Worm (Caenorhabditis elegans): ENCODE results near the gene C13F10.1.
A peak's percentile ranks its signal among the peaks of the same experiment; 100 is the strongest.

C13F10.1 gene

DNA sequence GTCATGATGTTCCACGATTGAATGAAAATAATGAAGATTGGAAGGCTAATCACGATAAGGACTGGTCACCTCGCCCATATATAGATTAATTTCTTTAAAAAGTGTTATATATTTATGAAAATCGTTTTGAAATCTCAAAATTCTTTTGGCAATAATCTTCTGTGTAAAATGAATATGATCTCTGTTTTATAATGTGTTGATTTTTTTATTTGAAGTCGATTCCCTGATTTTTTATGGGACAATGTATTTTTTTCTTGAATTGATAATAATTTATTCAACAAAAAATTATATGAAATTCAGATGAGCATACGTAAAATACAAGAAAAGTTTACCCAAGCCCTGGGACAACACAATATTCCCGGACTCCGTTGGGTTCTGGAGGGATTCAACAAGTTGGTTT is 15.6 kb downstream of the C13F10.1 start, which contains the start of gene C05C8.1:
TSS of gene C05C8.1 (plus strand) at position 301 of the 400 bp plus-strand sequence.
- no peak for TF ChIP-seq pax-3 (tag; optimal IDR thresholded peaks at IDR 0.05)
- TF ChIP-seq lin-35 (GFP tag; optimal IDR thresholded peaks at IDR 0.05), result no peak
- TF ChIP-seq mab-9 (GFP tag; IDR thresholded peaks at IDR 0.05), result no peak
- TF ChIP-seq mef-2 (tag; optimal IDR thresholded peaks at IDR 0.05), result no peak
- TF ChIP-seq xbp-1 (tag; optimal IDR thresholded peaks at IDR 0.05), result no peak
- no peak for TF ChIP-seq alr-1 (tag; optimal IDR thresholded peaks at IDR 0.05; ENCODE audit: borderline replicate concordance)
- no peak for TF ChIP-seq ceh-8 (GFP tag; optimal IDR thresholded peaks at IDR 0.05)
- no peak for TF ChIP-seq nhr-76 (tag; optimal IDR thresholded peaks at IDR 0.05)
- no peak for TF ChIP-seq elt-3 (tag; optimal IDR thresholded peaks at IDR 0.05)
- TF ChIP-seq nhr-90 (tag; optimal IDR thresholded peaks at IDR 0.05; ENCODE audit: poor library complexity), result no peak
- TF ChIP-seq nhr-77 (tag; optimal IDR thresholded peaks at IDR 0.05), result no peak
- TF ChIP-seq fkh-10 (GFP tag; optimal IDR thresholded peaks at IDR 0.05), result no peak

DNA sequence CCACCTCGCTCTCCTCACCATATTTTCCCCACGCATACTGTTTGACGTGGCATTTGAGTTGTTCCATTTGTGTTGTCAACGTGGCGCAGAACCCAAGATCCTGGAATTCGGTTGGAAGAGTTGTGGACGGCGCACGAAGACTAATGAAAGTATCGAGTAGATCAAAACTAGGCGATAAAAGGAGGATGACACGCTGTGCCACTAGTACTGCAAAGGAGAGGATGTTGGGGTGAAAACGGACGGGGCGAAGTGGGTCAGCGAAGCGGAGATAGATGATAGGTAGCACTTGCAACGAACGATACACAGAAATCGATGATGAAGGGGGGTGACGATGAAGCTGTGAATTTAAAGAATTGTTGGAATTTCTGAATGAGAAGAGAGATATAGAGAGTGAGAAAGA is 23.1 kb downstream of the C13F10.1 start, which contains the start of gene C05C8.7:
TSS of gene C05C8.7 (minus strand) at position 100 of the 400 bp plus-strand sequence.
- TF ChIP-seq blmp-1 (tag; optimal IDR thresholded peaks at IDR 0.05) (peak; percentile 92), nhr-12 (tag; optimal IDR thresholded peaks at IDR 0.05) (no peak), pag-3 (tag; optimal IDR thresholded peaks at IDR 0.05; ENCODE audit: borderline replicate concordance, insufficient read depth) (no peak), egl-27 (tag; optimal IDR thresholded peaks at IDR 0.05) (no peak), mab-9 (GFP tag; IDR thresholded peaks at IDR 0.05) (no peak)

DNA sequence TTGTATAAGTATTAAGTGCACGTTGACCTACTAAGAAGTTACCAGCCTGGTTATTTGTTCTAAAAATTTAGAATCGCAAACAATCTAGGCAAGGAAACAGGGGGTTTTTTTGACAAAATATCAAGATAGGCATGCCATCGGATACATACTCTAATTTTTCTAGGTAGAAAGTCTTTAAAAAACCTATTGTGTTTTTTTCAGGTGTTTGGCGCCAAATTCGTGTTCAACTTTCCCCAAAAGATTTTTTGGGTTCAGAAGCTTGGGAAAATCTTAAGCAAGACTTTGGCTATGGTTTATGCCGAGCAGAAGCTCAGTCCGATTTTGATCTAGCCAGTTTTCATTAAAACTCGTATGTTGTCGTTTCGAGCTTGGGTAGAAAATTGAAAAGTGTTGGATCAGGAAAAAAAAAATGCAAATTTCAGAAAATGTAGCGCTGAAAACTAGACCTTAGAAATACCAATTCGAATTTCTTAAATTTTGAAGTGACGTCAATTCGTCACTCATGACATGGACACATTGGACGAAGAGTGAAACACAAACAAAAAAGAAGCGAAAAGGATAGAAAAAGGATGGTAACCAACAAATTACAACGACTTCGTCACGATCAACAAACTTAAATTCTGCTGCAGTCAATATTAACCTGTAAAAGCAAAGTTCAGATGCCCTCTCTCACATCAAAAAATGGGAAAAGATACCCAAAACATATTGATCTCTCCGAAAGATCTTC is 24.5 kb downstream of the C13F10.1 start:
- TF ChIP-seq elt-3 (tag; optimal IDR thresholded peaks at IDR 0.05) (peak in 1 of 6 experiments; percentile 48), nhr-85 (tag) (peak; percentile 58), fkh-4 (tag; optimal IDR thresholded peaks at IDR 0.05; ENCODE audit: borderline replicate concordance) (no peak)

- TF ChIP-seq jun-1 (tag; optimal IDR thresholded peaks at IDR 0.05) (no peak), tbx-2 (tag; optimal IDR thresholded peaks at IDR 0.05) (no peak), blmp-1 (tag; optimal IDR thresholded peaks at IDR 0.05) (no peak), xbp-1 (tag; optimal IDR thresholded peaks at IDR 0.05) (no peak), sox-4 (tag; optimal IDR thresholded peaks at IDR 0.05) (no peak), nhr-84 (tag; optimal IDR thresholded peaks at IDR 0.05) (no peak), ces-1 (GFP tag; optimal IDR thresholded peaks at IDR 0.05) (no peak), nhr-19 (GFP tag; conservative IDR thresholded peaks at IDR 0.05) (no peak), lir-3 (tag; optimal IDR thresholded peaks at IDR 0.05; ENCODE audit: poor library complexity) (no peak), dsc-1 (tag; optimal IDR thresholded peaks at IDR 0.05) (no peak), lsy-2 (tag; optimal IDR thresholded peaks at IDR 0.05) (no peak)
Measured at ce11 chrV:7255095-7255494, 31.2 kb downstream of the C13F10.1 start, which contains the start of gene C05C8.8. Gene C05C8.8, minus strand, starts transcription at chrV:7255195.

DNA sequence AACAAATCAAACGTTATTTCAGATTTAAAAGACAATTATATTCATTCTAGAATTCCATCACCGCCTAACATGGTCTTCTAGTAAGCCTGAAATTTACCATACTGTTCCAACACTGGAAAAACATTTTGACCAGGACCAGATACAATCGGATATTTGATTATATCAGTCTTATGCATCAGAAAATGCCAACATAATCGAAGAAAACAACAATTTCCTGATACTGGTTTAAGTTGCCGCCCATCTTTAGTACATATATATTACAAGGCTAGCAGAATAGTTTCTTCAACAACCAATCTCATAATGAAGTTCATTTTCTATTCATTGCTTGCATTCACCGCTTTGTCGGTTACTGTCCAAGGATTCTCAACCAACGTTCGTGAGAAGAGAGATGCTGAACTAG is 35.1 kb downstream of the C13F10.1 start, which contains the start of gene C13A2.12:
TSS of gene C13A2.12 (plus strand) at position 301 of the 400 bp plus-strand sequence.
- no peak for TF ChIP-seq fos-1 (tag; optimal IDR thresholded peaks at IDR 0.05)

DNA sequence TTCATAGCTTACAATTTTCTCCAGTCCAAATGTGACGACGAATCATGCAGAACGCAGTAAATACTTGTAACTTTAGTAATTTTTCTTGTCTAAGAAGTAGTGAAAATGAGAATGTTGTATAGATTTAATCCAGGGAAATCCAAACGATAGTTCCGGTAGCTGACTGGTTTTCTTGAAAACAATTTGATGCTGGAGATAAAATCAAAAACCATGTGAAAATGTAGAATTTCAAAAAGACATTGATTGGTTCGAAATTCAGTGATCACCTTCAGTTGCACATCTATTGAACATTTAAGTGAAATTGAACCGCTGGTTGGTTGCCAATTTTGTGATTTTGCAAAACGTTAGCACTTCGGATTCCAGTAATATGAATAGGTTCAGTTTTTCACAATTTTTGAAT is 40.2 kb downstream of the C13F10.1 start, which contains the start of gene C13A2.9:
TSS of gene C13A2.9 (minus strand) at position 101 of the 400 bp plus-strand sequence.
- no peak for TF ChIP-seq C04F5.9 (tag; optimal IDR thresholded peaks at IDR 0.05)
- TF ChIP-seq dsc-1 (tag; optimal IDR thresholded peaks at IDR 0.05), result no peak
- TF ChIP-seq unc-30 (tag; optimal IDR thresholded peaks at IDR 0.05), result no peak
- no peak for TF ChIP-seq unc-130 (tag; optimal IDR thresholded peaks at IDR 0.05)
- no peak for TF ChIP-seq mef-2 (tag; optimal IDR thresholded peaks at IDR 0.05)
- no peak for TF ChIP-seq nhr-47 (tag; optimal IDR thresholded peaks at IDR 0.05)
- no peak for TF ChIP-seq vab-15 (tag; optimal IDR thresholded peaks at IDR 0.05)
